Fruit fly (Drosophila melanogaster): ENCODE data around the gene mib2.

- no peak for TF ChIP-seq CG16779 (tag; optimal IDR thresholded peaks at IDR 0.05)
- TF ChIP-seq CG31627 (GFP tag; optimal IDR thresholded peaks at IDR 0.05) = no peak
- TF ChIP-seq CG34406 (GFP tag; optimal IDR thresholded peaks at IDR 0.05) = no peak
- TF ChIP-seq svp (GFP tag) = no peak
- no peak for TF ChIP-seq lz (GFP tag; optimal IDR thresholded peaks at IDR 0.05)
- TF ChIP-seq Blimp-1 (GFP tag; optimal IDR thresholded peaks at IDR 0.05) = no peak
- no peak for TF ChIP-seq Eip78C (GFP tag)
- TF ChIP-seq CG9139 (GFP tag; optimal IDR thresholded peaks at IDR 0.05) = no peak
- no peak for TF ChIP-seq Lpt (GFP tag; optimal IDR thresholded peaks at IDR 0.05)
- no peak for TF ChIP-seq CG15336 (GFP tag; IDR thresholded peaks at IDR 0.05)
- no peak for TF ChIP-seq salr (GFP tag; optimal IDR thresholded peaks at IDR 0.05)
- TF ChIP-seq CG6163 (GFP tag; IDR thresholded peaks at IDR 0.05) = no peak
- no peak for TF ChIP-seq Smox (GFP tag; optimal IDR thresholded peaks at IDR 0.05)
- TF ChIP-seq Met (GFP tag; optimal IDR thresholded peaks at IDR 0.05) = no peak
Measured at dm6 chr2L:19057799-19058198, 23.6 kb downstream of the mib2 start.
